Worm (Caenorhabditis elegans) whole organism, late embryonic: ENCODE data around the gene swt-1.

Experiments used
- T23F11.4 ChIP-seq: fragments of 200-800 bp; sonication (Bioruptor generic); optimal IDR thresholded peaks from 2 replicates; lab custom pipeline; 2018; ENCODE audit warnings: mild to moderate bottlenecking, missing genetic modification characterization, missing compliant biosample characterization
- ahr-1 ChIP-seq: sonication (generic microtip); optimal IDR thresholded peaks from 2 replicates; lab custom pipeline; 2016; ENCODE audit warnings: missing genetic modification characterization, missing compliant biosample characterization
- ama-1 ChIP-seq: fragments of 150-350 bp; optimal IDR thresholded peaks from 2 replicates; lab custom pipeline; 2014
- ceh-18 ChIP-seq: sonication (generic microtip); optimal IDR thresholded peaks from 2 replicates; lab custom pipeline; 2016; ENCODE audit warnings: missing genetic modification characterization, missing compliant biosample characterization
- ceh-24 ChIP-seq: sonication (generic microtip); optimal IDR thresholded peaks from 2 replicates; lab custom pipeline; 2016; ENCODE audit warnings: mild to moderate bottlenecking, missing genetic modification characterization, missing compliant biosample characterization
- ceh-30 ChIP-seq: fragments of 150-350 bp; optimal IDR thresholded peaks from 2 replicates; lab custom pipeline; 2014; ENCODE audit warnings: missing biosample characterization, missing genetic modification characterization
- ceh-31 ChIP-seq: sonication (generic microtip); optimal IDR thresholded peaks from 2 replicates; lab custom pipeline; 2016; ENCODE audit warnings: missing genetic modification characterization, missing compliant biosample characterization
- ceh-48 ChIP-seq: sonication (generic microtip); optimal IDR thresholded peaks from 2 replicates; lab custom pipeline; 2016; ENCODE audit warnings: missing genetic modification characterization, inconsistent platforms, missing compliant biosample characterization
- elt-2 ChIP-seq: sonication (generic microtip); optimal IDR thresholded peaks from 2 replicates; lab custom pipeline; 2016; ENCODE audit warnings: missing genetic modification reagents, missing genetic modification characterization, missing compliant biosample characterization
- elt-4 ChIP-seq: sonication (generic microtip); optimal IDR thresholded peaks from 2 replicates; lab custom pipeline; 2016; ENCODE audit warnings: missing genetic modification characterization, missing compliant biosample characterization
- fkh-10 ChIP-seq: fragments of 150-350 bp; optimal IDR thresholded peaks from 2 replicates; lab custom pipeline; 2014; ENCODE audit warnings: missing biosample characterization, missing genetic modification reagents, missing genetic modification characterization
- hlh-15 ChIP-seq: sonication (generic microtip); optimal IDR thresholded peaks from 2 replicates; lab custom pipeline; 2016; ENCODE audit warnings: missing genetic modification characterization, missing compliant biosample characterization
- hlh-30 ChIP-seq: sonication (generic microtip); optimal IDR thresholded peaks from 2 replicates; lab custom pipeline; 2017; ENCODE audit warnings: antibody characterized with exemption, missing genetic modification characterization, missing compliant biosample characterization; ENCODE audit not compliant: insufficient read depth
- lim-6 ChIP-seq: sonication (generic microtip); optimal IDR thresholded peaks from 2 replicates; lab custom pipeline; 2016; ENCODE audit warnings: missing genetic modification characterization, missing compliant biosample characterization
- nfya-1 ChIP-seq: sonication (generic microtip); optimal IDR thresholded peaks from 2 replicates; lab custom pipeline; 2017; ENCODE audit warnings: missing genetic modification characterization, mild to moderate bottlenecking, missing compliant biosample characterization, antibody characterized with exemption, moderate library complexity
- nhr-11 ChIP-seq: fragments of 150-350 bp; optimal IDR thresholded peaks from 2 replicates; lab custom pipeline; 2014; ENCODE audit warnings: missing biosample characterization, missing genetic modification characterization
- nhr-232 ChIP-seq: sonication (generic microtip); optimal IDR thresholded peaks from 2 replicates; lab custom pipeline; 2016; ENCODE audit warnings: missing genetic modification characterization, missing compliant biosample characterization
- pag-3 ChIP-seq: sonication (generic microtip); optimal IDR thresholded peaks from 2 replicates; lab custom pipeline; 2016; ENCODE audit warnings: missing compliant biosample characterization, missing genetic modification characterization, borderline replicate concordance
- pat-9 ChIP-seq: fragments of 200-800 bp; sonication (Bioruptor generic); optimal IDR thresholded peaks from 2 replicates; lab custom pipeline; 2018; ENCODE audit warnings: mild to moderate bottlenecking, missing genetic modification characterization, moderate library complexity, missing compliant biosample characterization
- pax-1 ChIP-seq: fragments of 150-350 bp; optimal IDR thresholded peaks from 2 replicates; lab custom pipeline; 2014; ENCODE audit warnings: missing biosample characterization, missing genetic modification characterization
- pha-4 ChIP-seq: fragments of 150-350 bp; optimal IDR thresholded peaks from 2 replicates; lab custom pipeline; 2018; ENCODE audit warnings: missing biosample characterization, missing genetic modification reagents, missing genetic modification characterization
- pqm-1 ChIP-seq: sonication (generic microtip); optimal IDR thresholded peaks from 2 replicates; lab custom pipeline; 2016; ENCODE audit warnings: missing genetic modification characterization, missing compliant biosample characterization
- pros-1 ChIP-seq: fragments of 150-350 bp; optimal IDR thresholded peaks from 2 replicates; lab custom pipeline; 2014; ENCODE audit warnings: missing biosample characterization, missing genetic modification reagents, missing genetic modification characterization
- ref-2 ChIP-seq: sonication (generic microtip); optimal IDR thresholded peaks from 2 replicates; lab custom pipeline; 2016; ENCODE audit warnings: missing genetic modification characterization, missing compliant biosample characterization
- rnt-1 ChIP-seq: sonication (generic microtip); optimal IDR thresholded peaks from 2 replicates; lab custom pipeline; 2016; ENCODE audit warnings: missing genetic modification characterization, missing compliant biosample characterization
- sox-2 ChIP-seq: fragments of 200-800 bp; sonication (Bioruptor generic); IDR thresholded peaks from 2 replicates; pipeline ENCODE4 v1.3.6; 2022; ENCODE audit warnings: missing genetic modification reagents, missing genetic modification characterization, missing compliant biosample characterization
- sox-4 ChIP-seq: sonication (generic microtip); optimal IDR thresholded peaks from 2 replicates; lab custom pipeline; 2017; ENCODE audit warnings: mild to moderate bottlenecking, missing genetic modification characterization, inconsistent platforms, missing compliant biosample characterization
- tbx-2 ChIP-seq: sonication (generic microtip); optimal IDR thresholded peaks from 2 replicates; lab custom pipeline; 2016; ENCODE audit warnings: missing genetic modification characterization, missing compliant biosample characterization
- ttx-3 ChIP-seq: sonication (generic microtip); optimal IDR thresholded peaks from 2 replicates; lab custom pipeline; 2016; ENCODE audit warnings: missing genetic modification reagents, missing genetic modification characterization, missing compliant biosample characterization
- unc-3 ChIP-seq, 2 experiments: fragments of 200-800 bp in 1 of 2; sonication (Bioruptor generic) in 1 of 2; sonication (generic microtip) in 1 of 2; conservative IDR thresholded peaks in 1 of 2; optimal IDR thresholded peaks in 1 of 2; 2 replicates each; pipeline versions ENCODE4 v1.3.6 to Lab custom; 2016 to 2022; ENCODE audit warnings: missing compliant biosample characterization in 2 of 2, missing genetic modification characterization in 2 of 2, missing genetic modification reagents in 1 of 2
- unc-42 ChIP-seq: sonication (generic microtip); optimal IDR thresholded peaks from 2 replicates; lab custom pipeline; 2016; ENCODE audit warnings: missing genotype, missing genetic modification characterization, missing compliant biosample characterization
- unc-55 ChIP-seq: sonication (generic microtip); optimal IDR thresholded peaks from 2 replicates; lab custom pipeline; 2017; ENCODE audit warnings: missing biosample characterization, missing genetic modification reagents, missing genetic modification characterization
- ztf-16 ChIP-seq: sonication (generic microtip); optimal IDR thresholded peaks from 2 replicates; lab custom pipeline; 2017; ENCODE audit warnings: missing genetic modification characterization, missing compliant biosample characterization

Gene swt-1

ce11 chrIV:307205-307604 lies at the start of gene swt-1:
swt-1 (plus strand) TSS chrIV:307505.
- TF ChIP-seq sox-2 (GFP tag; lab: Robert Waterston, UW) (no peak), hlh-15 (tag; lab: Kevin White, UChicago) (no peak), nhr-11 (no peak), T23F11.4 (GFP tag; lab: Kevin White, UChicago) (no peak), ttx-3 (tag; lab: Kevin White, UChicago) (no peak), nhr-232 (tag; lab: Kevin White, UChicago) (no peak), pros-1 (tag; lab: Kevin White, UChicago) (no peak)
- TF ChIP-seq, all 69 proteins: peak for 0

- TF ChIP-seq rnt-1 (no peak), pag-3 (tag; lab: Kevin White, UChicago) (no peak)
- TF ChIP-seq, all 69 proteins: peak for 0
Observed at ce11 chrIV:258362-258761, 48.9 kb upstream of the swt-1 start.

ce11 chrIV:259142-259541 lies 48.2 kb upstream of the swt-1 start, which contains the start of gene dpy-9:
dpy-9 (minus strand) TSS chrIV:259204.
- TF ChIP-seq ttx-3 (tag; lab: Kevin White, UChicago) = no peak
- TF ChIP-seq ama-1 (lab: Kevin White, UChicago) = no peak
- no peak for TF ChIP-seq lim-6
- TF ChIP-seq ceh-24 (tag; lab: Kevin White, UChicago) = no peak
- TF ChIP-seq pha-4 (tag; lab: Kevin White, UChicago) = no peak
- TF ChIP-seq ztf-16 = no peak
- no peak for TF ChIP-seq unc-55 (GFP tag; lab: Kevin White, UChicago)
- no peak for TF ChIP-seq sox-4 (tag; lab: Kevin White, UChicago)
- no peak for TF ChIP-seq elt-4 (tag; lab: Kevin White, UChicago)
- no peak for TF ChIP-seq ceh-30 (tag; lab: Kevin White, UChicago)
- TF ChIP-seq unc-3 (GFP tag; conservative IDR thresholded peaks at IDR 0.05; lab: Robert Waterston, UW) = no peak
- no peak for TF ChIP-seq unc-3 (tag; optimal IDR thresholded peaks at IDR 0.05; lab: Kevin White, UChicago)
- no peak for TF ChIP-seq pax-1
- TF ChIP-seq hlh-30 (tag; lab: Kevin White, UChicago) = no peak
- no peak for TF ChIP-seq pqm-1
- TF ChIP-seq sox-2 (GFP tag; lab: Robert Waterston, UW) = no peak

- TF ChIP-seq pax-1 = peak; percentile 48
- TF ChIP-seq unc-42 (tag; lab: Kevin White, UChicago) = peak; percentile 88
- TF ChIP-seq elt-2 (tag; lab: Kevin White, UChicago) = peak; percentile 6
- peak; percentile 42 for TF ChIP-seq ceh-48
- TF ChIP-seq ahr-1 (tag; lab: Kevin White, UChicago) = no peak
- no peak for TF ChIP-seq pat-9 (tag; lab: Kevin White, UChicago)
Observed at ce11 chrIV:261607-262006, 45.7 kb upstream of the swt-1 start, which contains the start of gene pqbp-1.1. pqbp-1.1 (minus strand) TSS chrIV:261683.

ce11 chrIV:262460-262859 lies 44.8 kb upstream of the swt-1 start:
- TF ChIP-seq fkh-10 (GFP tag; lab: Kevin White, UChicago) (no peak), sox-4 (tag; lab: Kevin White, UChicago) (no peak), pros-1 (tag; lab: Kevin White, UChicago) (no peak)

DNA sequence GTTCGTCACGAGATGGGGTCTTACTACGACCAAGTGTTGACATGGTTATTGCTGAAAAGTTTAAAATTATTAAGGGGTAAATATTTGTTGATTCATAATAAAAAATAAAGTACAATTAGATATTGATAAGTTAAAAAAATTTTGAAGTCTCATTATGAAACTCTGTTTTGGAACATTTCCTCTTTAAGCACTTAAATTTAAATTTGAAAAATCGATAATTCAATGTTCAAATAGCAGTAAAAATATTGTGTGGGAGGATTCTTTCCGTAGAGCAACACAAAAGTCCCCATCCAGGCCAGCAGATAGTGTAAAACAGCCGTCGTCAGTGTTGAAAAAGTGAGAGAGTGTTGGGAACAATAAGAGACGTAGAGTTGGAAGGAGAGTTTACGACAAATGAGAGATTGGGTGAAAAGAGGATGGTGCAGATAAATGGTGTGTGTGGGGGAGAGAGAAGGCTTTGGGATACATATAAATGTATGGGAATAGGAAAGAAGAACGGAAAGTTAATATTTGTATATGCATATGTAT lies 43.1 kb upstream of the swt-1 start, which contains the start of gene pat-6:
TSS of gene pat-6 (minus strand) at position 51 of the 528 bp plus-strand sequence.
- TF ChIP-seq pax-1 = peak; percentile 1
- TF ChIP-seq ceh-18 (tag; lab: Kevin White, UChicago) = peak; percentile 26
- no peak for TF ChIP-seq T23F11.4 (GFP tag; lab: Kevin White, UChicago)
- no peak for TF ChIP-seq ref-2
- peak; percentile 42 for TF ChIP-seq unc-55 (GFP tag; lab: Kevin White, UChicago)
- peak; percentile 57 for TF ChIP-seq nfya-1 (tag; lab: Kevin White, UChicago)
- TF ChIP-seq ceh-24 (tag; lab: Kevin White, UChicago) = no peak
- TF ChIP-seq ceh-31 (tag; lab: Kevin White, UChicago) = peak; percentile 36
- TF ChIP-seq tbx-2 = no peak
- TF ChIP-seq, all 69 proteins: peak for 5
